Fruit fly (Drosophila melanogaster) whole organism, embryonic: ENCODE results near the gene dikar.

Source experiments
- Awh ChIP-seq: fragments of 200-800 bp; sonication (Bioruptor generic); IDR thresholded peaks from 2 replicates; pipeline ENCODE4, ENCODE4 v1.3.6; 2022; ENCODE audit warnings: missing biosample characterization, missing genetic modification characterization
- CG1024 ChIP-seq: fragments of 200-800 bp; sonication (Bioruptor generic); IDR thresholded peaks from 2 replicates; pipeline ENCODE4 v1.3.6; 2022; ENCODE audit warnings: missing biosample characterization, missing genetic modification characterization
- CG12942 ChIP-seq: fragments of 200-800 bp; sonication (Bioruptor generic); optimal IDR thresholded peaks from 3 replicates; lab custom pipeline; 2016; ENCODE audit warnings: missing biosample characterization, missing genetic modification characterization
- CG18476 ChIP-seq: fragments of 200-800 bp; sonication (Bioruptor generic); optimal IDR thresholded peaks from 2 replicates; lab custom pipeline; 2016; ENCODE audit warnings: missing biosample characterization, mild to moderate bottlenecking, missing genetic modification characterization
- CG30403 ChIP-seq: fragments of 200-800 bp; sonication (Bioruptor generic); optimal IDR thresholded peaks from 3 replicates; lab custom pipeline; 2016; ENCODE audit warnings: missing biosample characterization, missing genetic modification characterization
- CG6854 ChIP-seq: fragments of 200-800 bp; sonication (Bioruptor generic); optimal IDR thresholded peaks from 3 replicates; lab custom pipeline; 2017; ENCODE audit warnings: missing biosample characterization, mild to moderate bottlenecking, missing genetic modification characterization
- Camta ChIP-seq: fragments of 200-800 bp; sonication (Bioruptor generic); optimal IDR thresholded peaks from 2 replicates; lab custom pipeline; 2016; ENCODE audit warnings: missing biosample characterization, missing genetic modification characterization
- Deaf1 ChIP-seq: fragments of 200-800 bp; optimal IDR thresholded peaks from 3 replicates; lab custom pipeline; 2019; ENCODE audit warnings: missing biosample characterization, mild to moderate bottlenecking, missing genetic modification characterization, moderate library complexity
- Doc3 ChIP-seq: fragments of 200-800 bp; sonication (Bioruptor generic); IDR thresholded peaks from 3 replicates; pipeline ENCODE4 v1.3.6; 2022; ENCODE audit warnings: missing biosample characterization, missing genetic modification characterization; ENCODE audit not compliant: partially characterized antibody
- Hr51 ChIP-seq, 2 experiments: fragments of 200-800 bp; sonication (Bioruptor generic); optimal IDR thresholded peaks; 2 replicates in 1 of 2; 3 replicates in 1 of 2; lab custom pipeline; 2016 to 2018; ENCODE audit warnings: missing biosample characterization in 2 of 2, missing genetic modification characterization in 2 of 2, mild to moderate bottlenecking in 1 of 2, moderate library complexity in 1 of 2
- Max ChIP-seq: fragments of 200-800 bp; sonication (Bioruptor generic); optimal IDR thresholded peaks from 2 replicates; lab custom pipeline; 2016; ENCODE audit warnings: missing biosample characterization, mild to moderate bottlenecking, missing genetic modification characterization
- Side ChIP-seq: fragments of 200-800 bp; sonication (Bioruptor generic); optimal IDR thresholded peaks from 2 replicates; lab custom pipeline; 2016; ENCODE audit warnings: missing biosample characterization, missing genetic modification characterization
- ems ChIP-seq: fragments of 200-800 bp; sonication (Bioruptor generic); optimal IDR thresholded peaks from 3 replicates; lab custom pipeline; 2016; ENCODE audit warnings: missing biosample characterization, missing genetic modification characterization
- jumu ChIP-seq: fragments of 200-800 bp; sonication (Bioruptor generic); optimal IDR thresholded peaks from 3 replicates; lab custom pipeline; 2016; ENCODE audit warnings: missing biosample characterization, missing genetic modification characterization

DNA sequence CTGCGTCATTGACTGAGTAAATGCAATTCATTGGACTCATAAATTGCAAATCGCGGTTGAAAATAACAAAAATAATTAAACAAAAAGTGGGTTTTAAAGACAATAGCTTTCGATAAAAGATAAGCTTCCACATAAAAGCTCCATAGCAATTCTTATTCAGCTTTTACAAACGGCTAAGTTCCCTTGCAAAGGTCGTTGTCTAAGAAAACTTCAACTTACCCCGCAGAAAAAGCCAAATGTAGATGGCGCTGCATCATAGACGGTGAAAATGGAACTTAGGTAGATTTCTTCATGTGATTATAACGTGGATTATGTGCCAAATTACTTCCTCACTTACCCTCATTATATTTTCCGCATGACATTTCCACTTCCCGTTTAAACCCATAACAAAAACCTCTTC, 54.0 kb downstream of the dikar start:
- TF ChIP-seq CG1024 (GFP tag; lab: Robert Waterston, UW) (no peak), Awh (GFP tag; lab: Robert Waterston, UW) (no peak), Max (no peak), jumu (no peak), ems (GFP tag; lab: Kevin White, UChicago) (no peak), Doc3 (GFP tag; lab: Robert Waterston, UW) (no peak), CG18476 (GFP tag; lab: Kevin White, UChicago) (no peak), CG6854 (GFP tag; lab: Kevin White, UChicago) (no peak), CG30403 (GFP tag; lab: Kevin White, UChicago) (no peak), Hr51 (GFP tag; optimal IDR thresholded peaks at IDR 0.05; lab: Kevin White, UChicago) (no peak), Deaf1 (tag; lab: Kevin White, UChicago) (no peak), CG12942 (GFP tag; lab: Kevin White, UChicago) (no peak), Camta (no peak), Side (no peak)
